Worm (Caenorhabditis elegans) whole organism, late embryonic: Measurements from ENCODE around the gene abf-4.

Experiments
- C08G9.2 ChIP-seq: sonication (generic microtip); optimal IDR thresholded peaks from 2 replicates; lab custom pipeline; 2016; ENCODE audit warnings: mild to moderate bottlenecking, missing genetic modification characterization, moderate library complexity, missing compliant biosample characterization
- F13H6.1 ChIP-seq: sonication (generic microtip); optimal IDR thresholded peaks from 2 replicates; lab custom pipeline; 2016; ENCODE audit warnings: missing genetic modification characterization, missing compliant biosample characterization
- K09A11.1 ChIP-seq: sonication (generic microtip); optimal IDR thresholded peaks from 2 replicates; lab custom pipeline; 2017; ENCODE audit warnings: antibody characterized with exemption, mild to moderate bottlenecking, missing genetic modification characterization, missing compliant biosample characterization; ENCODE audit not compliant: insufficient read depth
- Y22D7AL.16 ChIP-seq: sonication (generic microtip); optimal IDR thresholded peaks from 2 replicates; lab custom pipeline; 2016; ENCODE audit warnings: missing genetic modification characterization, missing compliant biosample characterization
- ahr-1 ChIP-seq: sonication (generic microtip); optimal IDR thresholded peaks from 2 replicates; lab custom pipeline; 2016; ENCODE audit warnings: missing genetic modification characterization, missing compliant biosample characterization
- ama-1 ChIP-seq: fragments of 150-350 bp; optimal IDR thresholded peaks from 2 replicates; lab custom pipeline; 2014
- ceh-14 ChIP-seq: sonication (generic microtip); optimal IDR thresholded peaks from 2 replicates; lab custom pipeline; 2016; ENCODE audit warnings: missing genotype, missing genetic modification characterization, missing compliant biosample characterization
- ceh-2 ChIP-seq: sonication (generic microtip); optimal IDR thresholded peaks from 2 replicates; lab custom pipeline; 2016; ENCODE audit warnings: missing genotype, missing genetic modification characterization, missing compliant biosample characterization
- ceh-22 ChIP-seq: sonication (generic microtip); optimal IDR thresholded peaks from 2 replicates; lab custom pipeline; 2017; ENCODE audit warnings: missing biosample characterization, missing genetic modification characterization
- ceh-24 ChIP-seq: sonication (generic microtip); optimal IDR thresholded peaks from 2 replicates; lab custom pipeline; 2016; ENCODE audit warnings: mild to moderate bottlenecking, missing genetic modification characterization, missing compliant biosample characterization
- ceh-30 ChIP-seq: fragments of 150-350 bp; optimal IDR thresholded peaks from 2 replicates; lab custom pipeline; 2014; ENCODE audit warnings: missing biosample characterization, missing genetic modification characterization
- ceh-31 ChIP-seq: sonication (generic microtip); optimal IDR thresholded peaks from 2 replicates; lab custom pipeline; 2016; ENCODE audit warnings: missing genetic modification characterization, missing compliant biosample characterization
- ceh-45 ChIP-seq: fragments of 200-800 bp; sonication (Bioruptor generic); IDR thresholded peaks from 2 replicates; pipeline ENCODE4 v1.3.6; 2022; ENCODE audit warnings: missing genetic modification reagents, missing genetic modification characterization, missing compliant biosample characterization
- ceh-48 ChIP-seq: sonication (generic microtip); optimal IDR thresholded peaks from 2 replicates; lab custom pipeline; 2016; ENCODE audit warnings: missing genetic modification characterization, inconsistent platforms, missing compliant biosample characterization
- ceh-6 ChIP-seq: fragments of 200-800 bp; sonication (Bioruptor generic); optimal IDR thresholded peaks from 2 replicates; lab custom pipeline; 2018; ENCODE audit warnings: mild to moderate bottlenecking, missing genetic modification characterization, missing compliant biosample characterization
- ceh-9 ChIP-seq: sonication (generic microtip); optimal IDR thresholded peaks from 2 replicates; lab custom pipeline; 2016; ENCODE audit warnings: mild to moderate bottlenecking, missing genetic modification characterization, inconsistent platforms, missing compliant biosample characterization
- che-1 ChIP-seq: sonication (generic microtip); optimal IDR thresholded peaks from 2 replicates; lab custom pipeline; 2016; ENCODE audit warnings: mild to moderate bottlenecking, missing genetic modification characterization, missing compliant biosample characterization
- dmd-4 ChIP-seq: sonication (generic microtip); optimal IDR thresholded peaks from 2 replicates; lab custom pipeline; 2016; ENCODE audit warnings: borderline replicate concordance, missing genetic modification characterization, missing compliant biosample characterization
- dve-1 ChIP-seq: sonication (generic microtip); optimal IDR thresholded peaks from 2 replicates; lab custom pipeline; 2017; ENCODE audit warnings: antibody characterized with exemption, mild to moderate bottlenecking, missing genetic modification characterization, missing compliant biosample characterization
- ets-4 ChIP-seq: sonication (generic microtip); optimal IDR thresholded peaks from 2 replicates; lab custom pipeline; 2016; ENCODE audit warnings: missing genetic modification characterization, missing compliant biosample characterization
- eyg-1 ChIP-seq: sonication (generic microtip); optimal IDR thresholded peaks from 2 replicates; lab custom pipeline; 2016; ENCODE audit warnings: missing genotype, missing genetic modification characterization, missing compliant biosample characterization
- fax-1 ChIP-seq: sonication (generic microtip); optimal IDR thresholded peaks from 2 replicates; lab custom pipeline; 2016; ENCODE audit warnings: missing genotype, missing genetic modification characterization, missing compliant biosample characterization
- fkh-10 ChIP-seq: fragments of 150-350 bp; optimal IDR thresholded peaks from 2 replicates; lab custom pipeline; 2014; ENCODE audit warnings: missing biosample characterization, missing genetic modification reagents, missing genetic modification characterization
- gmeb-2 ChIP-seq: sonication (generic microtip); optimal IDR thresholded peaks from 2 replicates; lab custom pipeline; 2016; ENCODE audit warnings: missing genetic modification characterization, inconsistent platforms, missing compliant biosample characterization
- hlh-13 ChIP-seq: fragments of 200-800 bp; sonication (Bioruptor generic); optimal IDR thresholded peaks from 2 replicates; lab custom pipeline; 2018; ENCODE audit warnings: mild to moderate bottlenecking, missing genetic modification characterization, missing compliant biosample characterization
- hlh-15 ChIP-seq: sonication (generic microtip); optimal IDR thresholded peaks from 2 replicates; lab custom pipeline; 2016; ENCODE audit warnings: missing genetic modification characterization, missing compliant biosample characterization
- hlh-30 ChIP-seq: sonication (generic microtip); optimal IDR thresholded peaks from 2 replicates; lab custom pipeline; 2017; ENCODE audit warnings: antibody characterized with exemption, missing genetic modification characterization, missing compliant biosample characterization; ENCODE audit not compliant: insufficient read depth
- hlh-6 ChIP-seq: sonication (generic microtip); optimal IDR thresholded peaks from 2 replicates; lab custom pipeline; 2016; ENCODE audit warnings: missing genotype, missing genetic modification characterization, missing compliant biosample characterization
- hlh-8 ChIP-seq: sonication (generic microtip); optimal IDR thresholded peaks from 2 replicates; lab custom pipeline; 2016; ENCODE audit warnings: missing genotype, missing genetic modification characterization, missing compliant biosample characterization
- lim-6 ChIP-seq: sonication (generic microtip); optimal IDR thresholded peaks from 2 replicates; lab custom pipeline; 2016; ENCODE audit warnings: missing genetic modification characterization, missing compliant biosample characterization
- lin-11 ChIP-seq: fragments of 200-800 bp; sonication (Bioruptor generic); optimal IDR thresholded peaks from 2 replicates; lab custom pipeline; 2018; ENCODE audit warnings: mild to moderate bottlenecking, missing genetic modification characterization, missing compliant biosample characterization
- nhr-232 ChIP-seq: sonication (generic microtip); optimal IDR thresholded peaks from 2 replicates; lab custom pipeline; 2016; ENCODE audit warnings: missing genetic modification characterization, missing compliant biosample characterization
- npax-4 ChIP-seq: sonication (generic microtip); optimal IDR thresholded peaks from 2 replicates; lab custom pipeline; 2016; ENCODE audit warnings: missing genetic modification characterization, missing compliant biosample characterization
- pat-9 ChIP-seq: fragments of 200-800 bp; sonication (Bioruptor generic); optimal IDR thresholded peaks from 2 replicates; lab custom pipeline; 2018; ENCODE audit warnings: mild to moderate bottlenecking, missing genetic modification characterization, moderate library complexity, missing compliant biosample characterization
- pax-1 ChIP-seq: fragments of 150-350 bp; optimal IDR thresholded peaks from 2 replicates; lab custom pipeline; 2014; ENCODE audit warnings: missing biosample characterization, missing genetic modification characterization
- pha-2 ChIP-seq: sonication (generic microtip); optimal IDR thresholded peaks from 2 replicates; lab custom pipeline; 2017; ENCODE audit warnings: mild to moderate bottlenecking, missing genetic modification characterization, missing compliant biosample characterization
- pha-4 ChIP-seq: fragments of 150-350 bp; optimal IDR thresholded peaks from 2 replicates; lab custom pipeline; 2018; ENCODE audit warnings: missing biosample characterization, missing genetic modification reagents, missing genetic modification characterization
- pqm-1 ChIP-seq: sonication (generic microtip); optimal IDR thresholded peaks from 2 replicates; lab custom pipeline; 2016; ENCODE audit warnings: missing genetic modification characterization, missing compliant biosample characterization
- ref-2 ChIP-seq: sonication (generic microtip); optimal IDR thresholded peaks from 2 replicates; lab custom pipeline; 2016; ENCODE audit warnings: missing genetic modification characterization, missing compliant biosample characterization
- rnt-1 ChIP-seq: sonication (generic microtip); optimal IDR thresholded peaks from 2 replicates; lab custom pipeline; 2016; ENCODE audit warnings: missing genetic modification characterization, missing compliant biosample characterization
- sdc-2 ChIP-seq: sonication (generic microtip); optimal IDR thresholded peaks from 2 replicates; lab custom pipeline; 2016; ENCODE audit warnings: missing genotype, missing genetic modification characterization, missing compliant biosample characterization
- sox-4 ChIP-seq: sonication (generic microtip); optimal IDR thresholded peaks from 2 replicates; lab custom pipeline; 2017; ENCODE audit warnings: mild to moderate bottlenecking, missing genetic modification characterization, inconsistent platforms, missing compliant biosample characterization
- syd-9 ChIP-seq: sonication (generic microtip); optimal IDR thresholded peaks from 2 replicates; lab custom pipeline; 2016; ENCODE audit warnings: mild to moderate bottlenecking, missing genetic modification characterization, moderate library complexity, missing compliant biosample characterization
- tbx-2 ChIP-seq: sonication (generic microtip); optimal IDR thresholded peaks from 2 replicates; lab custom pipeline; 2016; ENCODE audit warnings: missing genetic modification characterization, missing compliant biosample characterization
- tbx-7 ChIP-seq: sonication (generic microtip); optimal IDR thresholded peaks from 2 replicates; lab custom pipeline; 2016; ENCODE audit warnings: missing genotype, missing genetic modification characterization, missing compliant biosample characterization
- ttx-3 ChIP-seq: sonication (generic microtip); optimal IDR thresholded peaks from 2 replicates; lab custom pipeline; 2016; ENCODE audit warnings: missing genetic modification reagents, missing genetic modification characterization, missing compliant biosample characterization
- unc-3 ChIP-seq, 2 experiments: fragments of 200-800 bp in 1 of 2; sonication (Bioruptor generic) in 1 of 2; sonication (generic microtip) in 1 of 2; conservative IDR thresholded peaks in 1 of 2; optimal IDR thresholded peaks in 1 of 2; 2 replicates each; pipeline versions ENCODE4 v1.3.6 to Lab custom; 2016 to 2022; ENCODE audit warnings: missing compliant biosample characterization in 2 of 2, missing genetic modification characterization in 2 of 2, missing genetic modification reagents in 1 of 2
- unc-55 ChIP-seq: sonication (generic microtip); optimal IDR thresholded peaks from 2 replicates; lab custom pipeline; 2017; ENCODE audit warnings: missing biosample characterization, missing genetic modification reagents, missing genetic modification characterization
- unc-86 ChIP-seq: sonication (generic microtip); optimal IDR thresholded peaks from 2 replicates; lab custom pipeline; 2016; ENCODE audit warnings: missing genetic modification characterization, missing compliant biosample characterization
- ztf-16 ChIP-seq: sonication (generic microtip); optimal IDR thresholded peaks from 2 replicates; lab custom pipeline; 2017; ENCODE audit warnings: missing genetic modification characterization, missing compliant biosample characterization

Gene abf-4

DNA sequence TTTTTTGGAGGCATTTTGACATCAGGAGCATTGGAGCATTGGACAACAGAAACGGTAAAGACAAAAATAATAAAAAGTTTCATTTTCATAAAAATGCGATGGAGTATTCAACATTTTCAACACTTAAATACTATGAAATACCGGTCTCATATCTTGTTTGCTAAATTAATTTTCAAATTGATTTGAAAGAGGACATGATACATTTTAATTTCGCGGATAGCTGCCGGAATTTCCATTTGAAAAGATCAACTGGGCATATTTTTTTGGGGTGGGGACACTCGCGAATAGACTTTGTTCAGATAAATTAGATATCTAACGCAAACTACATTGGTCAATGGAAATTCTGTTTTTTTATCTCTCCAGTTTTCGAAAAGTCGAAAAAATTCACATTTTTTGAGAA, 36.6 kb upstream of the abf-4 start, which contains the start of gene F26F2.10:
Gene F26F2.10, minus strand, starts transcription at position 101 of the 400 bp plus-strand sequence.
- TF ChIP-seq lim-6 (tag; lab: Kevin White, UChicago) = no peak
- no peak for TF ChIP-seq C08G9.2 (tag; lab: Kevin White, UChicago)
- TF ChIP-seq hlh-8 = no peak
- no peak for TF ChIP-seq pax-1 (tag; lab: Kevin White, UChicago)
- no peak for TF ChIP-seq eyg-1 (tag; lab: Kevin White, UChicago)
- no peak for TF ChIP-seq hlh-6 (tag; lab: Kevin White, UChicago)
- TF ChIP-seq hlh-30 = no peak
- TF ChIP-seq dmd-4 (tag; lab: Kevin White, UChicago) = no peak
- no peak for TF ChIP-seq npax-4 (tag; lab: Kevin White, UChicago)
- no peak for TF ChIP-seq sox-4 (tag; lab: Kevin White, UChicago)
- TF ChIP-seq ceh-31 (tag; lab: Kevin White, UChicago) = no peak
- no peak for TF ChIP-seq hlh-15 (tag; lab: Kevin White, UChicago)
- no peak for TF ChIP-seq ttx-3 (tag; lab: Kevin White, UChicago)
- TF ChIP-seq che-1 = no peak
- no peak for TF ChIP-seq lin-11 (tag; lab: Kevin White, UChicago)

DNA sequence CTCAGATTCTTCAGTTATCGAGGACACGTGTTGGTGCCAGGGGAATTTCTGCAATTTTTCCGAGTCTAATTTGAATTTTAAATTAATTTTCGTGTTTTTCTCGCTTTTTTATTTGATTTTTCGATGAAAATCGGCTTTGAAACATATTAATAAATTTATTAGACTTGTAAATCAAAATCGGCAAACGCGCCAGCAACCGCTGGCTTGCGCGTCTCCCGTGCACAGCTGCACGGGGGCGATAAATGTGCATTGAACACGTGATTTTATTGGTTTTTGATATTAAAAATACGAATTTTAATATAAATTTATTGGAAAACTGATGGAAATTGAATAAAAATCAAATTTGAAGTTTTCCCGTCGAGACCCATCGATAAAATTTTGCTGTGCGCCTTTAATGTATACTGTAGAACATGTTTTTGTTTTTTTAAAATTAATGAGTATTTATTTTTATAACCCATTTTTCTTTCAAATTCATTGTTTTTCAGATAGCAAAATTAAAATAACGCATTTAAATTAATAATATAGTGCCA, 22.4 kb upstream of the abf-4 start, which contains the start of gene F26F2.7:
Gene F26F2.7, plus strand, starts transcription at position 480 of the 530 bp plus-strand sequence.
- TF ChIP-seq syd-9 (no peak), hlh-30 (peak; percentile 76), hlh-8 (no peak), unc-86 (tag; lab: Kevin White, UChicago) (peak; percentile 51), ceh-14 (peak; percentile 60), rnt-1 (tag; lab: Kevin White, UChicago) (no peak), pqm-1 (tag; lab: Kevin White, UChicago) (no peak), ceh-30 (peak; percentile 34), sdc-2 (tag; lab: Kevin White, UChicago) (no peak), unc-3 (GFP tag; conservative IDR thresholded peaks at IDR 0.05; lab: Robert Waterston, UW) (no peak), unc-3 (tag; optimal IDR thresholded peaks at IDR 0.05; lab: Kevin White, UChicago) (peak; percentile 41), ttx-3 (tag; lab: Kevin White, UChicago) (peak; percentile 38), ceh-48 (tag; lab: Kevin White, UChicago) (peak; percentile 34), che-1 (no peak), unc-55 (GFP tag; lab: Kevin White, UChicago) (no peak), ahr-1 (no peak), K09A11.1 (tag; lab: Kevin White, UChicago) (no peak), ceh-22 (tag; lab: Kevin White, UChicago) (no peak), ets-4 (tag; lab: Kevin White, UChicago) (no peak), C08G9.2 (tag; lab: Kevin White, UChicago) (no peak), pat-9 (tag; lab: Kevin White, UChicago) (no peak), gmeb-2 (peak; percentile 20), ama-1 (lab: Kevin White, UChicago) (no peak), ceh-45 (GFP tag; lab: Robert Waterston, UW) (no peak), hlh-15 (tag; lab: Kevin White, UChicago) (no peak), Y22D7AL.16 (tag; lab: Kevin White, UChicago) (no peak), pha-2 (tag; lab: Kevin White, UChicago) (peak; percentile 64), lim-6 (tag; lab: Kevin White, UChicago) (no peak), ceh-9 (tag; lab: Kevin White, UChicago) (no peak), pha-4 (no peak), fax-1 (no peak), fkh-10 (no peak), dve-1 (tag; lab: Kevin White, UChicago) (no peak), ceh-6 (no peak), ztf-16 (tag; lab: Kevin White, UChicago) (no peak), tbx-7 (tag; lab: Kevin White, UChicago) (no peak), sox-4 (tag; lab: Kevin White, UChicago) (no peak), ceh-24 (tag; lab: Kevin White, UChicago) (no peak), ceh-31 (tag; lab: Kevin White, UChicago) (peak; percentile 31), ceh-2 (no peak), nhr-232 (tag; lab: Kevin White, UChicago) (no peak), tbx-2 (tag; lab: Kevin White, UChicago) (no peak), ref-2 (tag; lab: Kevin White, UChicago) (no peak), F13H6.1 (tag; lab: Kevin White, UChicago) (no peak), hlh-13 (GFP tag; lab: Kevin White, UChicago) (no peak)
